Worm (Caenorhabditis elegans): ENCODE results near the gene R04F11.5.

R04F11.5 gene

ce11 chrV:12310256-12310655 is 7.6 kb downstream of the R04F11.5 start, which contains the start of gene hpo-30:
TSS of gene hpo-30 (minus strand) at chrV:12310356.
- TF ChIP-seq nhr-12 (tag; optimal IDR thresholded peaks at IDR 0.05): no peak
- TF ChIP-seq ama-1 (optimal IDR thresholded peaks at IDR 0.05): no peak

ce11 chrV:12307011-12307540 is 10.7 kb downstream of the R04F11.5 start, which contains the start of gene srg-45:
TSS of gene srg-45 (plus strand) at chrV:12307490.
- TF ChIP-seq unc-62 (GFP tag; optimal IDR thresholded peaks at IDR 0.05) (no peak), sem-4 (tag; optimal IDR thresholded peaks at IDR 0.05) (no peak), alr-1 (tag; optimal IDR thresholded peaks at IDR 0.05) (no peak), nhr-25 (tag; optimal IDR thresholded peaks at IDR 0.05) (peak; percentile 9), mbf-1 (tag; optimal IDR thresholded peaks at IDR 0.05) (no peak), egl-27 (tag; optimal IDR thresholded peaks at IDR 0.05) (no peak), snpc-4 (tag; optimal IDR thresholded peaks at IDR 0.05) (no peak), ama-1 (optimal IDR thresholded peaks at IDR 0.05) (peak; percentile 20), mdl-1 (tag; optimal IDR thresholded peaks at IDR 0.05) (no peak)

- no peak for TF ChIP-seq F13H6.1 (tag; optimal IDR thresholded peaks at IDR 0.05)
- no peak for TF ChIP-seq nhr-77 (tag; optimal IDR thresholded peaks at IDR 0.05)
- TF ChIP-seq ztf-1 (GFP tag; conservative IDR thresholded peaks at IDR 0.05): no peak
- no peak for TF ChIP-seq mdl-1 (tag; optimal IDR thresholded peaks at IDR 0.05)
- TF ChIP-seq C34F6.9 (tag; optimal IDR thresholded peaks at IDR 0.05): no peak
- no peak for TF ChIP-seq lin-13 (GFP tag; optimal IDR thresholded peaks at IDR 0.05)
- TF ChIP-seq Y55F3AM.14 (GFP tag; optimal IDR thresholded peaks at IDR 0.05): no peak
- TF ChIP-seq elt-3 (tag; optimal IDR thresholded peaks at IDR 0.05): no peak
- TF ChIP-seq crh-2 (tag; optimal IDR thresholded peaks at IDR 0.05): no peak
- no peak for TF ChIP-seq sma-9 (GFP tag; optimal IDR thresholded peaks at IDR 0.05)
- TF ChIP-seq sma-9 (tag; optimal IDR thresholded peaks at IDR 0.05): no peak
- no peak for TF ChIP-seq lin-39 (tag; optimal IDR thresholded peaks at IDR 0.05)
- no peak for TF ChIP-seq blmp-1 (tag; optimal IDR thresholded peaks at IDR 0.05; ENCODE audit: insufficient read depth)
Observed at ce11 chrV:12305677-12306076, 12.1 kb downstream of the R04F11.5 start.

- TF ChIP-seq alr-1 (tag; optimal IDR thresholded peaks at IDR 0.05) (no peak), nhr-10 (tag; optimal IDR thresholded peaks at IDR 0.05) (peak; percentile 21), ceh-16 (tag; optimal IDR thresholded peaks at IDR 0.05) (peak; percentile 85), unc-55 (GFP tag; optimal IDR thresholded peaks at IDR 0.05) (peak; percentile 72), elt-1 (tag; optimal IDR thresholded peaks at IDR 0.05) (no peak), ztf-4 (tag; optimal IDR thresholded peaks at IDR 0.05) (peak; percentile 81), nhr-12 (tag; optimal IDR thresholded peaks at IDR 0.05) (no peak), elt-3 (tag; optimal IDR thresholded peaks at IDR 0.05) (no peak), Y55F3AM.14 (GFP tag; optimal IDR thresholded peaks at IDR 0.05) (peak; percentile 96), nhr-23 (tag; optimal IDR thresholded peaks at IDR 0.05) (no peak), unc-39 (tag; optimal IDR thresholded peaks at IDR 0.05) (peak; percentile 52), nhr-6 (tag; optimal IDR thresholded peaks at IDR 0.05) (no peak), sma-3 (GFP tag; optimal IDR thresholded peaks at IDR 0.05) (peak; percentile 87), F13H6.1 (tag; optimal IDR thresholded peaks at IDR 0.05) (peak; percentile 92), lin-39 (tag; optimal IDR thresholded peaks at IDR 0.05) (no peak), mbf-1 (tag; optimal IDR thresholded peaks at IDR 0.05) (peak; percentile 51), C34F6.9 (tag; optimal IDR thresholded peaks at IDR 0.05) (peak; percentile 65), unc-62 (GFP tag; optimal IDR thresholded peaks at IDR 0.05) (peak; percentile 60), crh-2 (tag; optimal IDR thresholded peaks at IDR 0.05) (peak; percentile 70), blmp-1 (tag; optimal IDR thresholded peaks at IDR 0.05; ENCODE audit: insufficient read depth) (peak; percentile 41), zag-1 (tag; optimal IDR thresholded peaks at IDR 0.05) (peak; percentile 77), ztf-11 (tag; optimal IDR thresholded peaks at IDR 0.05) (no peak), ceh-82 (tag; optimal IDR thresholded peaks at IDR 0.05) (peak; percentile 82), ZK546.5 (tag; optimal IDR thresholded peaks at IDR 0.05) (no peak), fos-1 (tag; optimal IDR thresholded peaks at IDR 0.05) (peak; percentile 59), lsy-2 (tag; optimal IDR thresholded peaks at IDR 0.05) (peak; percentile 77 to 78), mab-5 (tag; optimal IDR thresholded peaks at IDR 0.05) (peak; percentile 66), R02D3.7 (tag; optimal IDR thresholded peaks at IDR 0.05) (no peak), gmeb-1 (tag; optimal IDR thresholded peaks at IDR 0.05) (peak; percentile 73), egl-27 (tag; optimal IDR thresholded peaks at IDR 0.05) (peak; percentile 73), snpc-4 (tag; optimal IDR thresholded peaks at IDR 0.05) (peak; percentile 59), nhr-25 (tag; optimal IDR thresholded peaks at IDR 0.05) (peak; percentile 74), peb-1 (tag; optimal IDR thresholded peaks at IDR 0.05) (peak; percentile 1), lin-11 (tag; optimal IDR thresholded peaks at IDR 0.05) (peak; percentile 76), lin-13 (GFP tag; optimal IDR thresholded peaks at IDR 0.05) (peak; percentile 68), sma-9 (GFP tag; optimal IDR thresholded peaks at IDR 0.05) (peak; percentile 95), sma-9 (tag; optimal IDR thresholded peaks at IDR 0.05) (no peak), nhr-11 (tag; optimal IDR thresholded peaks at IDR 0.05) (peak; percentile 86), nhr-129 (tag; optimal IDR thresholded peaks at IDR 0.05) (peak; percentile 85), ztf-1 (GFP tag; conservative IDR thresholded peaks at IDR 0.05) (0 out of 2 replicates have a peak, but pooled peaks have one; percentile 87)
Observed at ce11 chrV:12303453-12304077, 14.3 kb downstream of the R04F11.5 start.

Data from whole organism, L2 larva.